1 fruit fly cellular context compared by ENCODE assay signal in the genomic region with DNA sequence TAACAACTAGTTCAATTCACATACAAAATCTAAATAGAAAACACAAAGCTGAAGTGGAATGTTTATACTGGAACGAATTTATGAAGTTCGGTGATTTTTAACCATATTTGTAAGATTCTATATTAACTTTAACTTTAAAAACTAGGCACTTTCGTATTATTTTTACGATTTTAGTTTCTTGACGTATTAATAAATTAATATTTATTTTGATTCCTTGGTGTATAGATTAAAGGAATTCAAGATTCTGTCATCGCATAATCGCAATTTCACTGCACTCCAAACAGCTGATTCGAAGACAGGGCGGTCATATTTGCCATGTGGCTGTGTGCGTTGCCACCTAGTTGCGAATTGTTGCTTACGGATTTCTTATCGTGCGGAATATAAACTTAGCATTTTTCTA.
TF ChIP-seq lines count a peak whose summit lies in the region.

A gene (minus strand): TSS at position 279 of the 400 bp plus-strand sequence.
A gene (plus strand): TSS at position 336 of the 400 bp plus-strand sequence.

TF ChIP-seq in whole organism, embryonic, 481 proteins besides CTCF, POLR2A, EP300 and RAD21 (continued from another document):
- no peak for TF ChIP-seq BEAF-32 (GFP tag; optimal IDR thresholded peaks at IDR 0.05; lab: Kevin White, UChicago)
- TF ChIP-seq Hmx (GFP tag; optimal IDR thresholded peaks at IDR 0.05; lab: Kevin White, UChicago): peak; percentile 68
TF ChIP-seq in whole organism, embryonic: peak in this region for 336.
